Fruit fly (Drosophila melanogaster) whole organism, embryonic: ENCODE data around the gene klu.

ENCODE experiments used
- Blimp-1 ChIP-seq: fragments of 200-800 bp; sonication (Bioruptor generic); optimal IDR thresholded peaks from 3 replicates; lab custom pipeline; 2018; ENCODE audit warnings: missing biosample characterization, missing genetic modification characterization, mild to moderate bottlenecking, moderate library complexity, missing genetic modification reagents
- CG10366 ChIP-seq: fragments of 200-800 bp; sonication (Bioruptor generic); IDR thresholded peaks from 2 replicates; pipeline ENCODE4 v1.3.6; 2022; ENCODE audit warnings: missing biosample characterization, missing genetic modification characterization
- CG11247 ChIP-seq: fragments of 200-800 bp; sonication (Bioruptor generic); IDR thresholded peaks from 2 replicates; pipeline ENCODE4 v1.3.6; 2022; ENCODE audit warnings: missing biosample characterization, missing genetic modification characterization
- CG11695 ChIP-seq: fragments of 200-800 bp; sonication (Bioruptor generic); IDR thresholded peaks from 3 replicates; pipeline ENCODE4 v1.3.6; 2022; ENCODE audit warnings: missing biosample characterization, missing genetic modification characterization
- CG12391 ChIP-seq: fragments of 200-800 bp; sonication (Bioruptor generic); optimal IDR thresholded peaks from 3 replicates; lab custom pipeline; 2018; ENCODE audit warnings: missing biosample characterization, mild to moderate bottlenecking, missing genetic modification characterization, moderate library complexity
- CG16863 ChIP-seq: fragments of 200-800 bp; sonication (Bioruptor generic); optimal IDR thresholded peaks from 3 replicates; lab custom pipeline; 2016; ENCODE audit warnings: missing biosample characterization, missing genetic modification characterization
- CG1832 ChIP-seq: fragments of 200-800 bp; sonication (Bioruptor generic); optimal IDR thresholded peaks from 2 replicates; lab custom pipeline; 2017; ENCODE audit warnings: missing biosample characterization, mild to moderate bottlenecking, missing genetic modification characterization, inconsistent platforms
- CG2889 ChIP-seq: fragments of 200-800 bp; sonication (Bioruptor generic); IDR thresholded peaks from 3 replicates; pipeline ENCODE4 v1.3.6; 2022; ENCODE audit warnings: missing biosample characterization, missing genetic modification characterization
- CG3065 ChIP-seq: fragments of 200-800 bp; sonication (Bioruptor generic); optimal IDR thresholded peaks from 2 replicates; lab custom pipeline; 2016; ENCODE audit warnings: missing biosample characterization, missing genetic modification characterization
- CG31365 ChIP-seq: fragments of 200-800 bp; sonication (Bioruptor generic); optimal IDR thresholded peaks from 2 replicates; lab custom pipeline; 2018; ENCODE audit warnings: missing biosample characterization, mild to moderate bottlenecking, missing genetic modification characterization
- CG3281 ChIP-seq: fragments of 200-800 bp; sonication (Bioruptor generic); optimal IDR thresholded peaks from 3 replicates; lab custom pipeline; 2017; ENCODE audit warnings: missing biosample characterization, mild to moderate bottlenecking, missing genetic modification characterization
- CG34224 ChIP-seq: fragments of 200-800 bp; sonication (Bioruptor generic); IDR thresholded peaks from 3 replicates; pipeline ENCODE4 v1.3.6; 2022; ENCODE audit warnings: missing biosample characterization, missing genetic modification characterization; ENCODE audit not compliant: partially characterized antibody
- CG34376 ChIP-seq: fragments of 200-800 bp; sonication (Bioruptor generic); optimal IDR thresholded peaks from 2 replicates; lab custom pipeline; 2018; ENCODE audit warnings: missing biosample characterization, mild to moderate bottlenecking, missing genetic modification characterization
- CG4730 ChIP-seq: fragments of 200-800 bp; sonication (Bioruptor generic); IDR thresholded peaks from 2 replicates; pipeline ENCODE4 v1.3.6; 2022; ENCODE audit warnings: missing biosample characterization, missing genetic modification characterization
- CG7372 ChIP-seq: fragments of 200-800 bp; sonication (Bioruptor generic); IDR thresholded peaks from 2 replicates; pipeline ENCODE4 v1.3.6; 2022; ENCODE audit warnings: missing biosample characterization, missing genetic modification characterization
- CG7987 ChIP-seq: fragments of 200-800 bp; sonication (Bioruptor generic); optimal IDR thresholded peaks from 2 replicates; lab custom pipeline; 2018; ENCODE audit warnings: missing biosample characterization, mild to moderate bottlenecking, missing genetic modification characterization, moderate library complexity
- CG8478 ChIP-seq: fragments of >200 bp; optimal IDR thresholded peaks from 2 replicates; lab custom pipeline; 2018
- CG9727 ChIP-seq: fragments of 200-800 bp; sonication (Bioruptor generic); optimal IDR thresholded peaks from 3 replicates; lab custom pipeline; 2017; ENCODE audit warnings: missing biosample characterization, mild to moderate bottlenecking, missing genetic modification characterization
- CkIIα-i1 ChIP-seq: fragments of 200-800 bp; sonication (Bioruptor generic); IDR thresholded peaks from 2 replicates; pipeline ENCODE4 v1.3.6; 2022; ENCODE audit warnings: missing biosample characterization, missing genetic modification characterization
- Dref ChIP-seq: fragments of 200-800 bp; sonication (Bioruptor generic); IDR thresholded peaks from 2 replicates; pipeline ENCODE4 v1.3.6; 2022; ENCODE audit warnings: missing biosample characterization, missing genetic modification characterization
- Jarid2 ChIP-seq: fragments of 200-800 bp; sonication (Bioruptor generic); optimal IDR thresholded peaks from 3 replicates; lab custom pipeline; 2017; ENCODE audit warnings: mild to moderate bottlenecking, missing biosample characterization, missing genetic modification reagents, missing genetic modification characterization
- Med ChIP-seq: fragments of 200-800 bp; sonication (Bioruptor generic); peaks from one replicate; lab custom pipeline; 2016; ENCODE audit warnings: missing biosample characterization, missing genetic modification characterization, mild to moderate bottlenecking, inconsistent platforms, moderate library complexity
- Nf-YA ChIP-seq: fragments of 200-800 bp; sonication (Bioruptor generic); IDR thresholded peaks from 2 replicates; pipeline ENCODE4 v1.3.6; 2022; ENCODE audit warnings: missing biosample characterization, missing genetic modification characterization
- Opbp ChIP-seq: fragments of 200-800 bp; sonication (Bioruptor generic); IDR thresholded peaks from 3 replicates; pipeline ENCODE4 v1.3.6; 2022; ENCODE audit warnings: missing biosample characterization, missing genetic modification characterization; ENCODE audit not compliant: partially characterized antibody
- Scr ChIP-seq: fragments of 200-800 bp; sonication (Bioruptor generic); IDR thresholded peaks from 2 replicates; pipeline ENCODE4 v1.3.6; 2022; ENCODE audit warnings: missing biosample characterization, missing genetic modification characterization; ENCODE audit not compliant: partially characterized antibody
- Trl ChIP-seq, 3 experiments: fragments of >200 bp in 2 of 3; fragments of 200-800 bp in 1 of 3; sonication (Bioruptor generic) in 1 of 3; optimal IDR thresholded peaks; 2 replicates in 1 of 3; 3 replicates in 2 of 3; lab custom pipeline; 2016 to 2017; ENCODE audit warnings: missing biosample characterization in 1 of 3, missing genetic modification characterization in 1 of 3
- Vsx1 ChIP-seq: fragments of 200-800 bp; sonication (Bioruptor generic); optimal IDR thresholded peaks from 2 replicates; lab custom pipeline; 2017; ENCODE audit warnings: missing biosample characterization, mild to moderate bottlenecking, missing genetic modification characterization, missing genetic modification reagents
- chinmo ChIP-seq: fragments of 200-800 bp; sonication (Bioruptor generic); IDR thresholded peaks from 4 replicates; pipeline ENCODE4 v1.3.6; 2022; ENCODE audit warnings: missing biosample characterization, missing genetic modification characterization; ENCODE audit not compliant: partially characterized antibody
- chm ChIP-seq: fragments of 200-800 bp; sonication (Bioruptor generic); IDR thresholded peaks from 2 replicates; pipeline ENCODE4 v1.3.6; 2022; ENCODE audit warnings: missing biosample characterization, missing genetic modification characterization
- ci ChIP-seq: fragments of 200-800 bp; sonication (Bioruptor generic); IDR thresholded peaks from 3 replicates; pipeline ENCODE4 v1.3.6; 2022; ENCODE audit warnings: missing biosample characterization, missing genetic modification characterization
- crol ChIP-seq: fragments of 200-800 bp; sonication (Bioruptor generic); IDR thresholded peaks from 2 replicates; pipeline ENCODE4 v1.3.6; 2022; ENCODE audit warnings: missing biosample characterization, missing genetic modification characterization
- eve ChIP-seq, 2 experiments: fragments of >200 bp; optimal IDR thresholded peaks; 2 replicates each; lab custom pipeline; 2017; ENCODE audit warnings: missing biosample characterization in 2 of 2, missing genetic modification characterization in 2 of 2
- ftz-f1 ChIP-seq: fragments of 200-800 bp; sonication (Bioruptor generic); optimal IDR thresholded peaks from 2 replicates; lab custom pipeline; 2016; ENCODE audit warnings: missing biosample characterization, missing genetic modification characterization
- fu2 ChIP-seq: fragments of 200-800 bp; sonication (Bioruptor generic); optimal IDR thresholded peaks from 2 replicates; lab custom pipeline; 2016; ENCODE audit warnings: missing biosample characterization, missing genetic modification characterization
- hbn ChIP-seq: fragments of 200-800 bp; sonication (Bioruptor generic); IDR thresholded peaks from 2 replicates; pipeline ENCODE4 v1.3.6; 2022; ENCODE audit warnings: missing biosample characterization, missing genetic modification characterization; ENCODE audit not compliant: partially characterized antibody
- ken ChIP-seq: fragments of 200-800 bp; sonication (Bioruptor generic); IDR thresholded peaks from 3 replicates; pipeline ENCODE4 v1.3.6; 2022; ENCODE audit warnings: missing biosample characterization, missing genetic modification characterization
- lilli ChIP-seq: fragments of 200-800 bp; sonication (Bioruptor generic); optimal IDR thresholded peaks from 3 replicates; lab custom pipeline; 2016; ENCODE audit warnings: missing biosample characterization, missing genetic modification characterization
- lola ChIP-seq, 3 experiments: fragments of >200 bp in 2 of 3; fragments of 200-800 bp in 1 of 3; sonication (Bioruptor generic) in 1 of 3; optimal IDR thresholded peaks; 2 replicates each; lab custom pipeline; 2017 to 2019; ENCODE audit warnings: missing biosample characterization in 3 of 3, missing genetic modification characterization in 3 of 3, mild to moderate bottlenecking in 1 of 3, moderate library complexity in 1 of 3
- luna ChIP-seq: fragments of 200-800 bp; sonication (Bioruptor generic); optimal IDR thresholded peaks from 2 replicates; lab custom pipeline; 2016; ENCODE audit warnings: missing biosample characterization, missing genetic modification characterization
- nerfin-1 ChIP-seq: fragments of 200-800 bp; sonication (Bioruptor generic); optimal IDR thresholded peaks from 3 replicates; lab custom pipeline; 2019; ENCODE audit warnings: missing biosample characterization, mild to moderate bottlenecking, missing genetic modification characterization, moderate library complexity
- nmo ChIP-seq: fragments of 200-800 bp; sonication (Bioruptor generic); optimal IDR thresholded peaks from 2 replicates; lab custom pipeline; 2018; ENCODE audit warnings: missing biosample characterization, mild to moderate bottlenecking, missing genetic modification characterization, moderate library complexity
- odd ChIP-seq: fragments of 200-800 bp; sonication (Bioruptor generic); optimal IDR thresholded peaks from 2 replicates; lab custom pipeline; 2017; ENCODE audit warnings: missing biosample characterization, mild to moderate bottlenecking, missing genetic modification characterization
- sd ChIP-seq: fragments of 200-800 bp; sonication (Bioruptor generic); optimal IDR thresholded peaks from 3 replicates; lab custom pipeline; 2018; ENCODE audit warnings: missing biosample characterization, mild to moderate bottlenecking, missing genetic modification characterization, moderate library complexity
- tll ChIP-seq, 2 experiments: fragments of 200-800 bp in 1 of 2; fragments of >200 bp in 1 of 2; sonication (Bioruptor generic) in 1 of 2; optimal IDR thresholded peaks; 2 replicates each; lab custom pipeline; 2017 to 2019; ENCODE audit warnings: missing biosample characterization in 2 of 2, missing genetic modification characterization in 2 of 2, mild to moderate bottlenecking in 1 of 2, moderate library complexity in 1 of 2
- z ChIP-seq: fragments of 200-800 bp; sonication (Bioruptor generic); IDR thresholded peaks from 3 replicates; pipeline ENCODE4 v1.3.6; 2022; ENCODE audit warnings: missing biosample characterization, missing genetic modification characterization
- zen ChIP-seq: fragments of 200-800 bp; sonication (Bioruptor generic); optimal IDR thresholded peaks from 3 replicates; lab custom pipeline; 2018; ENCODE audit warnings: missing biosample characterization, mild to moderate bottlenecking, missing genetic modification characterization, moderate library complexity
- zfh1 ChIP-seq: fragments of 200-800 bp; sonication (Bioruptor generic); IDR thresholded peaks from 3 replicates; pipeline ENCODE4 v1.3.6; 2022; ENCODE audit warnings: missing biosample characterization, missing genetic modification characterization

klu gene

DNA sequence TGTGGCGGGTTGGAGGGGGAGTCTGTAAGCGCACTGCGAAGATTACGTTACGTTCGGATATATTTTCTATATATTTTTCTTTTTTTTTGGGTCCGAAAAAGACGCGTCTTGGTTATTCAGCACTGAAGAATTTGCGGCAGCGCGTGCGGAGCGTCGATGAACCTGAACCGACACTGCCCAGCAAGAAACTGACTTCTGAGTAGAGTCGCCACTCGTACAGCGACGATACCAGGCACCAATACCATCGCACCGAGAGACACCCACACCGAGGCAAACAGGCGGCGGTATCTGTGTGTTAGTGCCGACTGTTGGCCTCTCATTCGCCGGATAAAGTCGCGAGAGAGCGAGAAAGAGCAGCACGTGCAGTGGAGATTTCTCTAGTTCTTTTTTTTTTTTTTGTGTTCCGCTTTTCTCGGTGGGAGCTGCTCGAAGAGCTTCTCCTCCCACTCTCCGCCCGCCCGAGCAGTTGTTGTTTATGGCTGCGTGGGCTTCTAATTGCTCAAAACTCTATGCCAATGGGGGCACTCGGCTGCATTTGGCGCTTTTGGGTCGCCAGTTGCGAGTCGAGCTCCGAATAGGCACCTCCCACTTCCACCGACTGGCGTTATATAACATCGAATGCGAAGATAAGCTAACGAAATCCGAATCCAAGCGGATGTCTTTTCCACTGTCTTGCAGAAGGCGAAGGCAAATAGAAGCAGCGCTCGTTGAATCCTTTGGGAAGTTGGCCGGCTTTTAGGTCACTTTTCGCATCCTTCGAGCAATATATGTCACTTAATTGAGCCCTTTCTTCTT, at the start of gene klu (continued):
- TF ChIP-seq CG34376 (GFP tag; lab: Kevin White, UChicago) (peak; percentile 31), odd (no peak), luna (GFP tag; lab: Kevin White, UChicago) (no peak), Med (GFP tag; lab: Kevin White, UChicago) (peak; percentile 44), CG4730 (GFP tag; lab: Robert Waterston, UW) (no peak), Blimp-1 (no peak), CG34224 (0 out of 3 replicates have a peak, but pooled peaks have one; percentile 9), nerfin-1 (tag; lab: Kevin White, UChicago) (peak; percentile 87), fu2 (GFP tag; lab: Kevin White, UChicago) (no peak), ci (GFP tag; lab: Robert Waterston, UW) (0 out of 3 replicates have a peak, but pooled peaks have one; percentile 13), lilli (GFP tag; lab: Kevin White, UChicago) (peak; percentile 1), zen (tag; lab: Kevin White, UChicago) (no peak), Vsx1 (GFP tag; lab: Kevin White, UChicago) (no peak), CG16863 (no peak), CG7987 (GFP tag; lab: Kevin White, UChicago) (no peak), Opbp (GFP tag; lab: Robert Waterston, UW) (peak; percentile 46; the same call in 1 of the 3 replicates), Nf-YA (GFP tag; lab: Robert Waterston, UW) (peak; percentile 73), CG31365 (tag; lab: Kevin White, UChicago) (no peak), nmo (peak; percentile 9), CkIIα-i1 (GFP tag; lab: Robert Waterston, UW) (no peak), CG1832 (peak; percentile 61), chm (0 out of 2 replicates have a peak, but pooled peaks have one; percentile 31), CG11695 (GFP tag; lab: Robert Waterston, UW) (0 out of 3 replicates have a peak, but pooled peaks have one; percentile 27), crol (GFP tag; lab: Robert Waterston, UW) (peak; percentile 70), CG12391 (tag; lab: Kevin White, UChicago) (peak; percentile 6), hbn (peak; percentile 34; the same call in 1 of the 2 replicates), CG9727 (GFP tag; lab: Kevin White, UChicago) (no peak), Scr (0 out of 2 replicates have a peak, but pooled peaks have one; percentile 23), ken (no peak), Jarid2 (GFP tag; lab: Kevin White, UChicago) (peak; percentile 98), sd (tag; lab: Kevin White, UChicago) (peak; percentile 58), zfh1 (GFP tag; lab: Robert Waterston, UW) (peak; percentile 47; the same call in 1 of the 3 replicates), Dref (GFP tag; lab: Robert Waterston, UW) (no peak), z (GFP tag; lab: Robert Waterston, UW) (peak; percentile 58; the same call in 1 of the 3 replicates), chinmo (GFP tag; lab: Robert Waterston, UW) (peak; percentile 92), CG3281 (no peak), tll (GFP tag; optimal IDR thresholded peaks at IDR 0.05; lab: Kevin White, UChicago) (peak in 1 of 2 experiments; percentile 73), CG7372 (no peak), CG8478 (lab: Kevin White, UChicago) (peak; percentile 85), CG11247 (GFP tag; lab: Robert Waterston, UW) (no peak), eve (GFP tag; optimal IDR thresholded peaks at IDR 0.05; lab: Kevin White, UChicago) (no peak), Trl (optimal IDR thresholded peaks at IDR 0.05; lab: Kevin White, UChicago) (peak; percentile 80 to 83), Trl (GFP tag; optimal IDR thresholded peaks at IDR 0.05; lab: Kevin White, UChicago) (no peak), ftz-f1 (GFP tag; lab: Kevin White, UChicago) (peak; percentile 47), lola (GFP tag; optimal IDR thresholded peaks at IDR 0.05; lab: Kevin White, UChicago) (peak in 1 of 3 experiments; percentile 36), CG2889 (peak; percentile 37; the same call in 1 of the 3 replicates), CG10366 (GFP tag; lab: Robert Waterston, UW) (no peak), CG3065 (GFP tag; lab: Kevin White, UChicago) (no peak)
